Worm (Caenorhabditis elegans) whole organism, L2 larva: ENCODE measurements around the gene F20A1.6.
A peak's percentile ranks its signal among the peaks of the same experiment; 100 is the strongest.
"Not testable (repeated sequence)": the region's sequence is repeated elsewhere in the genome, so short reads cannot be mapped to it uniquely, and the experiment has no call there.

Source experiments
- C34F6.9 ChIP-seq: fragments of 150-350 bp; optimal IDR thresholded peaks from 2 replicates; lab custom pipeline; 2014; ENCODE audit warnings: missing biosample characterization, missing genetic modification characterization
- F13H6.1 ChIP-seq: sonication (generic microtip); optimal IDR thresholded peaks from 2 replicates; lab custom pipeline; 2016; ENCODE audit warnings: missing genetic modification characterization, missing compliant biosample characterization
- R02D3.7 ChIP-seq: fragments of 150-350 bp; optimal IDR thresholded peaks from 2 replicates; lab custom pipeline; 2014; ENCODE audit warnings: missing biosample characterization, missing genetic modification characterization
- Y55F3AM.14 ChIP-seq: fragments of 200-800 bp; sonication (Bioruptor generic); optimal IDR thresholded peaks from 2 replicates; lab custom pipeline; 2018; ENCODE audit warnings: mild to moderate bottlenecking, missing genetic modification characterization, missing compliant biosample characterization
- alr-1 ChIP-seq: fragments of 150-350 bp; optimal IDR thresholded peaks from 2 replicates; lab custom pipeline; 2014; ENCODE audit warnings: missing biosample characterization, missing genetic modification characterization
- aly-2 ChIP-seq: fragments of 150-350 bp; optimal IDR thresholded peaks from 2 replicates; lab custom pipeline; 2014; ENCODE audit warnings: missing biosample characterization, missing genetic modification characterization
- ama-1 ChIP-seq: fragments of 150-350 bp; optimal IDR thresholded peaks from 2 replicates; lab custom pipeline; 2018; ENCODE audit warnings: inconsistent platforms
- ceh-16 ChIP-seq: fragments of 150-350 bp; optimal IDR thresholded peaks from 2 replicates; lab custom pipeline; 2014; ENCODE audit warnings: missing biosample characterization, missing genetic modification characterization
- crh-2 ChIP-seq: sonication (generic microtip); optimal IDR thresholded peaks from 2 replicates; lab custom pipeline; 2017; ENCODE audit warnings: missing biosample characterization, missing genetic modification characterization
- dmd-4 ChIP-seq: sonication (generic microtip); optimal IDR thresholded peaks from 2 replicates; lab custom pipeline; 2017; ENCODE audit warnings: missing biosample characterization, missing genetic modification characterization
- egl-27 ChIP-seq: sonication (generic microtip); optimal IDR thresholded peaks from 3 replicates; lab custom pipeline; 2017; ENCODE audit warnings: missing biosample characterization, missing genetic modification reagents, missing genetic modification characterization
- fos-1 ChIP-seq: fragments of 150-350 bp; optimal IDR thresholded peaks from 2 replicates; lab custom pipeline; 2014; ENCODE audit warnings: missing biosample characterization, missing genetic modification characterization
- lin-11 ChIP-seq: fragments of 150-350 bp; sonication (generic microtip); optimal IDR thresholded peaks from 2 replicates; lab custom pipeline; 2014; ENCODE audit warnings: missing biosample characterization, missing genetic modification characterization, inconsistent platforms, mixed read lengths
- lsy-2 ChIP-seq, 2 experiments: fragments of 150-350 bp in 1 of 2; sonication (generic microtip) in 1 of 2; optimal IDR thresholded peaks; 2 replicates each; lab custom pipeline; 2014 to 2017; ENCODE audit warnings: missing biosample characterization in 2 of 2, missing genetic modification characterization in 2 of 2
- mab-5 ChIP-seq: fragments of 150-350 bp; optimal IDR thresholded peaks from 2 replicates; lab custom pipeline; 2014; ENCODE audit warnings: missing biosample characterization, missing genetic modification characterization
- mdl-1 ChIP-seq, 2 experiments: fragments of 150-350 bp in 1 of 2; sonication (generic microtip) in 1 of 2; optimal IDR thresholded peaks; 2 replicates each; lab custom pipeline; 2017; ENCODE audit warnings: missing biosample characterization in 2 of 2, missing genetic modification characterization in 2 of 2
- nhr-10 ChIP-seq: sonication (generic microtip); optimal IDR thresholded peaks from 2 replicates; lab custom pipeline; 2017; ENCODE audit warnings: missing biosample characterization, missing genetic modification characterization
- nhr-11 ChIP-seq: fragments of 150-350 bp; optimal IDR thresholded peaks from 2 replicates; lab custom pipeline; 2014; ENCODE audit warnings: missing biosample characterization, missing genetic modification characterization
- nhr-12 ChIP-seq: fragments of 150-350 bp; optimal IDR thresholded peaks from 2 replicates; lab custom pipeline; 2014; ENCODE audit warnings: missing biosample characterization, missing genetic modification characterization
- nhr-129 ChIP-seq: fragments of 150-350 bp; optimal IDR thresholded peaks from 2 replicates; lab custom pipeline; 2014; ENCODE audit warnings: missing biosample characterization, missing genetic modification characterization
- nhr-21 ChIP-seq: fragments of 150-350 bp; optimal IDR thresholded peaks from 2 replicates; lab custom pipeline; 2014; ENCODE audit warnings: missing biosample characterization, missing genetic modification characterization
- nhr-237 ChIP-seq: fragments of 150-350 bp; optimal IDR thresholded peaks from 2 replicates; lab custom pipeline; 2014; ENCODE audit warnings: missing biosample characterization, missing genetic modification characterization
- nhr-25 ChIP-seq: fragments of 150-350 bp; sonication (generic microtip); optimal IDR thresholded peaks from 3 replicates; lab custom pipeline; 2014; ENCODE audit warnings: missing biosample characterization, missing genetic modification characterization
- peb-1 ChIP-seq: fragments of 150-350 bp; optimal IDR thresholded peaks from 2 replicates; lab custom pipeline; 2014; ENCODE audit warnings: missing biosample characterization, missing genetic modification characterization
- sem-4 ChIP-seq: fragments of 150-350 bp; optimal IDR thresholded peaks from 2 replicates; lab custom pipeline; 2014; ENCODE audit warnings: missing biosample characterization, missing genetic modification reagents, missing genetic modification characterization
- sma-3 ChIP-seq: sonication (generic microtip); optimal IDR thresholded peaks from 2 replicates; lab custom pipeline; 2016; ENCODE audit warnings: missing genetic modification reagents, missing genetic modification characterization, missing compliant biosample characterization
- sma-9 ChIP-seq, 2 experiments: fragments of 150-350 bp in 1 of 2; sonication (generic microtip) in 1 of 2; optimal IDR thresholded peaks; 2 replicates each; lab custom pipeline; 2014 to 2016; ENCODE audit warnings: missing genetic modification characterization in 2 of 2, mild to moderate bottlenecking in 1 of 2, missing biosample characterization in 1 of 2, missing compliant biosample characterization in 1 of 2, missing genetic modification reagents in 1 of 2, moderate library complexity in 1 of 2
- snpc-4 ChIP-seq: fragments of 150-350 bp; optimal IDR thresholded peaks from 2 replicates; lab custom pipeline; 2014; ENCODE audit warnings: missing biosample characterization, missing genetic modification characterization
- unc-55 ChIP-seq: fragments of 150-350 bp; sonication (generic microtip); optimal IDR thresholded peaks from 3 replicates; lab custom pipeline; 2014; ENCODE audit warnings: missing biosample characterization, missing genetic modification reagents, missing genetic modification characterization
- unc-62 ChIP-seq: fragments of 150-350 bp; optimal IDR thresholded peaks from 2 replicates; lab custom pipeline; 2014; ENCODE audit warnings: missing biosample characterization, missing genetic modification reagents, missing genetic modification characterization
- ztf-1 ChIP-seq: fragments of 200-800 bp; sonication (Bioruptor generic); conservative IDR thresholded peaks from 2 replicates; pipeline ENCODE4 v1.3.6; 2022; ENCODE audit warnings: missing genetic modification characterization, missing compliant biosample characterization

F20A1.6 gene

ce11 chrV:7027055-7027454, at the start of gene F20A1.6:
F20A1.6 (minus strand) TSS chrV:7027155.
- TF ChIP-seq sem-4, result no peak
- TF ChIP-seq, all 48 proteins: peak for 0

ce11 chrV:7076161-7076560, 49.2 kb upstream of the F20A1.6 start:
- peak; percentile 35 for TF ChIP-seq sma-9 (GFP tag; optimal IDR thresholded peaks at IDR 0.05; lab: Kevin White, UChicago)
- TF ChIP-seq sma-9 (tag; optimal IDR thresholded peaks at IDR 0.05; lab: Kevin White, UChicago), result no peak
- TF ChIP-seq unc-62 (GFP tag; lab: Kevin White, UChicago), result no peak
- TF ChIP-seq nhr-11 (tag; lab: Kevin White, UChicago), result no peak
- no peak for TF ChIP-seq snpc-4
- TF ChIP-seq C34F6.9 (tag; lab: Kevin White, UChicago), result no peak
- peak; percentile 62 for TF ChIP-seq crh-2 (tag; lab: Kevin White, UChicago)
- TF ChIP-seq nhr-10 (tag; lab: Kevin White, UChicago), result no peak
- TF ChIP-seq nhr-129 (tag; lab: Kevin White, UChicago), result peak; percentile 58
- TF ChIP-seq sma-3 (GFP tag; lab: Kevin White, UChicago), result no peak
- peak; percentile 8 for TF ChIP-seq fos-1 (tag; lab: Kevin White, UChicago)
- no peak for TF ChIP-seq ztf-1 (GFP tag; lab: Robert Waterston, UW)

- TF ChIP-seq F13H6.1 (tag; lab: Kevin White, UChicago), result no peak
- TF ChIP-seq fos-1 (tag; lab: Kevin White, UChicago), result peak; percentile 30
Measured at ce11 chrV:7075646-7076045, 48.7 kb upstream of the F20A1.6 start, which contains the start of gene npa-1. npa-1 (plus strand) TSS chrV:7075787.

ce11 chrV:7072309-7072708, 45.4 kb upstream of the F20A1.6 start, which contains the start of gene F27B10.1:
F27B10.1 (plus strand) TSS chrV:7072609.
- TF ChIP-seq fos-1 (tag; lab: Kevin White, UChicago) (no peak), crh-2 (tag; lab: Kevin White, UChicago) (peak; percentile 41)

ce11 chrV:7069605-7070004, 42.6 kb upstream of the F20A1.6 start:
- TF ChIP-seq lsy-2 (tag; optimal IDR thresholded peaks at IDR 0.05; lab: Kevin White, UChicago), result no peak

- no peak for TF ChIP-seq F13H6.1 (tag; lab: Kevin White, UChicago)
- TF ChIP-seq sma-3 (GFP tag; lab: Kevin White, UChicago), result no peak
- no peak for TF ChIP-seq nhr-10 (tag; lab: Kevin White, UChicago)
- TF ChIP-seq unc-55 (GFP tag; lab: Kevin White, UChicago), result no peak
- TF ChIP-seq ama-1 (lab: Kevin White, UChicago), result no peak
- no peak for TF ChIP-seq Y55F3AM.14 (GFP tag; lab: Kevin White, UChicago)
- TF ChIP-seq mab-5, result no peak
- TF ChIP-seq aly-2 (tag; lab: Kevin White, UChicago), result no peak
- no peak for TF ChIP-seq dmd-4 (tag; lab: Kevin White, UChicago)
- TF ChIP-seq nhr-12 (tag; lab: Kevin White, UChicago), result no peak
Measured at ce11 chrV:7068861-7069260, 41.9 kb upstream of the F20A1.6 start.

ce11 chrV:7065226-7065625, 38.3 kb upstream of the F20A1.6 start, which contains the start of gene Y57E12AR.1:
Y57E12AR.1 (minus strand) TSS chrV:7065326.
- no peak for TF ChIP-seq peb-1 (tag; lab: Kevin White, UChicago)
- no peak for TF ChIP-seq sma-3 (GFP tag; lab: Kevin White, UChicago)
- no peak for TF ChIP-seq ceh-16 (tag; lab: Kevin White, UChicago)
- TF ChIP-seq lin-11, result no peak
- no peak for TF ChIP-seq R02D3.7 (tag; lab: Kevin White, UChicago)
- no peak for TF ChIP-seq mdl-1 (tag; optimal IDR thresholded peaks at IDR 0.05; lab: Kevin White, UChicago)
- no peak for TF ChIP-seq egl-27 (tag; lab: Kevin White, UChicago)
- no peak for TF ChIP-seq snpc-4
- TF ChIP-seq nhr-237, result no peak

- TF ChIP-seq alr-1 (tag; lab: Kevin White, UChicago); nhr-25; nhr-21: not testable (repeated sequence)
Measured at ce11 chrV:7062790-7063189, 35.8 kb upstream of the F20A1.6 start, which contains the start of gene tmem-258. tmem-258 (plus strand) TSS chrV:7063174.
